Worm (Caenorhabditis elegans) whole organism, midembryonic: ENCODE measurements around the gene str-255.

ENCODE experiments used
- ref-1 ChIP-seq: fragments of 200-800 bp; sonication (Bioruptor generic); conservative IDR thresholded peaks from 2 replicates; pipeline ENCODE4 v1.3.6; 2022; ENCODE audit warnings: missing genetic modification reagents, missing genetic modification characterization, missing compliant biosample characterization
- ztf-23 ChIP-seq: fragments of 200-800 bp; sonication (Bioruptor generic); IDR thresholded peaks from 2 replicates; pipeline ENCODE4 v1.3.6; 2022; ENCODE audit warnings: missing genetic modification reagents, missing genetic modification characterization, missing compliant biosample characterization

DNA sequence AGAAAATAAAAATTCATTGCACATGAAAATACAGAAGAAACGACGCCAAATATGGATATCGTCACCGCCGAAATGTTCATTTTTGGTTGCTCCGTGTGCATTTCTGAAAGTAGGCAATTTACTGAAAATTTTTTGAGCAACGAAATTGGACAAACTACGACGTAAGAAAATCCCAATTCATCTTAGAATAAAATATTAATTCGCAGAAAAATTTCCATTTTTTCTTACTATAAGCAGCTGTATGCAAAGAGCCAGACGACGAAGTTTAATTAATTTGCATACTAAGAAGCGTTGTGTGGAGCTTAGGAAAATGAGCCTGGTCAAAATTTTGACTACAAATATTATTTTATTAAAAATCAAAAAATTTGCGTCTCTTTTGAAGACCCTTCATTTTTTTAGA lies 3.0 kb upstream of the str-255 start, which contains the start of gene srbc-19:
- no peak for TF ChIP-seq ztf-23 (GFP tag; lab: Robert Waterston, UW)
- TF ChIP-seq ref-1 (GFP tag; lab: Robert Waterston, UW), result no peak
